Worm (Caenorhabditis elegans): Measurements from ENCODE around the gene sre-26.

sre-26 gene

ce11 chrII:12394138-12394537 lies 26.2 kb downstream of the sre-26 start:
- no peak for TF ChIP-seq ztf-22 (GFP tag; optimal IDR thresholded peaks at IDR 0.05)
- TF ChIP-seq hmg-20 (GFP tag; IDR thresholded peaks at IDR 0.05), result no peak
- TF ChIP-seq ztf-18 (tag; optimal IDR thresholded peaks at IDR 0.05), result no peak
- TF ChIP-seq F52B5.7 (tag; optimal IDR thresholded peaks at IDR 0.05), result no peak
- TF ChIP-seq egl-44 (GFP tag; IDR thresholded peaks at IDR 0.05), result no peak
- TF ChIP-seq ama-1 (optimal IDR thresholded peaks at IDR 0.05), result no peak
- no peak for TF ChIP-seq ama-1 (GFP tag; optimal IDR thresholded peaks at IDR 0.05)

- TF ChIP-seq zim-3 (tag; optimal IDR thresholded peaks at IDR 0.05), result no peak
- no peak for TF ChIP-seq ZK185.1 (tag; optimal IDR thresholded peaks at IDR 0.05; ENCODE audit: poor library complexity, severe bottlenecking)
- no peak for TF ChIP-seq madf-3 (GFP tag; IDR thresholded peaks at IDR 0.05)
- TF ChIP-seq Y79H2A.3 (GFP tag; conservative IDR thresholded peaks at IDR 0.05), result no peak
- TF ChIP-seq K11D2.4 (GFP tag; IDR thresholded peaks at IDR 0.05), result no peak
- TF ChIP-seq Y53F4B.3 (GFP tag; IDR thresholded peaks at IDR 0.05), result no peak
- TF ChIP-seq Y95B8A.8 (GFP tag; IDR thresholded peaks at IDR 0.05), result no peak
- TF ChIP-seq let-526 (GFP tag; IDR thresholded peaks at IDR 0.05), result no peak
- TF ChIP-seq fkh-3 (tag; optimal IDR thresholded peaks at IDR 0.05), result no peak
- TF ChIP-seq lag-1 (GFP tag; IDR thresholded peaks at IDR 0.05), result no peak
- TF ChIP-seq madf-8 (GFP tag; conservative IDR thresholded peaks at IDR 0.05), result no peak
- TF ChIP-seq lsl-1 (GFP tag; optimal IDR thresholded peaks at IDR 0.05), result no peak
- TF ChIP-seq atf-7 (tag; optimal IDR thresholded peaks at IDR 0.05), result no peak
- no peak for TF ChIP-seq nhr-179 (tag; optimal IDR thresholded peaks at IDR 0.05)
- no peak for TF ChIP-seq cebp-1 (GFP tag; IDR thresholded peaks at IDR 0.05)
- TF ChIP-seq cebp-1 (tag; optimal IDR thresholded peaks at IDR 0.05), result no peak
- TF ChIP-seq mxl-1 (tag; optimal IDR thresholded peaks at IDR 0.05), result no peak
- no peak for TF ChIP-seq efl-1 (GFP tag; optimal IDR thresholded peaks at IDR 0.05)
These were observed 26.7 kb downstream of the sre-26 start, which contains the start of gene Y57A10B.7 for ce11 chrII:12393690-12394089. Gene Y57A10B.7 (minus strand): TSS chrII:12393790.

DNA sequence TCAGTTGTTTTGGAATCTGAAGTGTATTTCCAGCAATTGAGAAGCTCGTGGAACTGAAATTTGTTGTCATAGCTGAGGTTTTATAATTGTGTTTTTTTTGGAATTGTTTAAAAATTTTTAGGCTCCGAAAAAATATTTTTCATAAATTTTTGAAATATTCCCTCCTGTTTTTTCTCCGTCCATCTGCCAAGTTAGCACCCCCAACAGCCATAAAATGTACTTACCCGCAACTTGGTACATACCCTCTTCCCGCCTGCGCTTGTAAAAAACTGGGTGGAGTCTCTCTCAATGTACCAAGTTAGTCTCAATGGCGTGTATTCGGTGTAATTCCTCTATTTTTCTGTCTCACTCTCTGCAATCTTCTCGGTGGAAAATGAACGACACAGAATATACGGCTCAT lies 30.6 kb downstream of the sre-26 start, which contains the start of gene Y57A10B.6:
Gene Y57A10B.6, plus strand, starts transcription at position 301 of the 400 bp plus-strand sequence.
- TF ChIP-seq zfh-2 (GFP tag; conservative IDR thresholded peaks at IDR 0.05) (no peak), Y56A3A.18 (GFP tag; IDR thresholded peaks at IDR 0.05) (no peak), mxl-1 (tag; optimal IDR thresholded peaks at IDR 0.05) (no peak), ztf-3 (GFP tag; optimal IDR thresholded peaks at IDR 0.05) (no peak), F52B5.7 (tag; optimal IDR thresholded peaks at IDR 0.05) (no peak), B0336.3 (GFP tag; IDR thresholded peaks at IDR 0.05) (no peak)

DNA sequence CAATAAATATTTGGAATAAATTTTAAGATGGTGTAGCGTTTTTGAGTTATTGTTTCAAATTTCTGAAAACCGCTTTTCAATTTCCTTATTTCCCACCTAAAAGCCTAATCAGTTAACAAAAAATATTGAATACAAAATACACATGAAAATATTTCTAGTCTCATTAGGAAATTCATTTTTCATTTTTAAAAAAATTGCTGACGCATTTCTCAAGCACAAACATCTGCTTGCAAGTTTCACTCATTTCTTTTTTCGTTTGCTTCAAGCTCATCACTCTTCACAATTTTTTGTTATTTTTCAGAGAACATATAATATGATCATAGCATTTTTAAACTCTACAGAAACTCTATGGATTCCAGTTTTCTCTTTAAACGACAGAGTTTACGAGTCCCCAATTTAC lies 32.4 kb downstream of the sre-26 start, which contains the start of gene sre-41:
Gene sre-41, plus strand, starts transcription at position 301 of the 400 bp plus-strand sequence.
- TF ChIP-seq ztf-25 (GFP tag; IDR thresholded peaks at IDR 0.05) (no peak), aptf-3 (GFP tag; IDR thresholded peaks at IDR 0.05) (no peak), ets-4 (GFP tag; optimal IDR thresholded peaks at IDR 0.05) (no peak), tbx-9 (tag; optimal IDR thresholded peaks at IDR 0.05; ENCODE audit: borderline replicate concordance) (no peak), ceh-79 (tag; optimal IDR thresholded peaks at IDR 0.05) (no peak), F49E8.2 (tag; optimal IDR thresholded peaks at IDR 0.05; ENCODE audit: insufficient read depth) (no peak), ZK185.1 (tag; optimal IDR thresholded peaks at IDR 0.05; ENCODE audit: poor library complexity, severe bottlenecking) (no peak), madf-8 (GFP tag; conservative IDR thresholded peaks at IDR 0.05) (no peak), snpc-1.3 (tag; optimal IDR thresholded peaks at IDR 0.05; ENCODE audit: insufficient read depth) (no peak), nhr-179 (tag; optimal IDR thresholded peaks at IDR 0.05) (no peak), mel-28 (tag; optimal IDR thresholded peaks at IDR 0.05; ENCODE audit: borderline replicate concordance) (no peak), nfya-1 (tag; optimal IDR thresholded peaks at IDR 0.05; ENCODE audit: borderline replicate concordance, insufficient read depth) (no peak)

All from whole organism, young adult.